Worm (Caenorhabditis elegans): Measurements from ENCODE around the gene cest-13.

DNA sequence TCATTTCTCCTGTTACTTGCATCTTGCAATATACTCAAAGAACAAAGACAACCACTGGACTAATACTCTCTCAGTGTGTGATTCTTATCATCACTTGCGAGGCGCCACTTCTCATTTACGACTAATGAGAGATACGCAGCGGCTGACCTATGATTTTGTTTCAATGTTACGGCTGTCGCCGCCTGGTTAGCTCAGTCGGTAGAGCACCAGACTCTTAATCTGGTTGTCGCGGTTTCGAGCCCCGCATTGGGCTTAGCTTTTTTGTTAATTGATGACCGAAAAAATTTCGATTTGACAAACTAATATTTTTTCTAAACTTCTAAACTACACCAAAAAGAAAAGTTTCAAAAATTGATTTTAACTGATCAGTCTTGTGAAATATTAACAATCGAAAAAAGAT, 43.7 kb upstream of the cest-13 start:
- TF ChIP-seq nhr-90 (tag; optimal IDR thresholded peaks at IDR 0.05; ENCODE audit: poor library complexity) = peak; percentile 51
- no peak for TF ChIP-seq egl-13 (tag; optimal IDR thresholded peaks at IDR 0.05)
- no peak for TF ChIP-seq unc-98 (GFP tag; IDR thresholded peaks at IDR 0.05)

Measured in whole organism, L1 larva.